Worm (Caenorhabditis elegans) whole organism, L4 larva: ENCODE data around the gene R07E5.11.

ENCODE experiments used
- D1046.2 ChIP-seq: fragments of 200-800 bp; sonication (Bioruptor generic); IDR thresholded peaks from 2 replicates; pipeline ENCODE4 v1.3.6; 2022; ENCODE audit warnings: missing genetic modification characterization, missing compliant biosample characterization
- F26F4.8 ChIP-seq: fragments of 200-800 bp; sonication (Bioruptor generic); conservative IDR thresholded peaks from 2 replicates; pipeline ENCODE4 v1.3.6; 2022; ENCODE audit warnings: missing genetic modification characterization, missing compliant biosample characterization
- T26A8.4 ChIP-seq: fragments of 200-800 bp; sonication (Bioruptor generic); IDR thresholded peaks from 2 replicates; pipeline ENCODE4 v1.3.6; 2022; ENCODE audit warnings: missing genetic modification characterization, missing compliant biosample characterization
- Y48G9A.11 ChIP-seq: fragments of 200-800 bp; sonication (Bioruptor generic); IDR thresholded peaks from 2 replicates; pipeline ENCODE4 v1.3.6; 2022; ENCODE audit warnings: missing genetic modification reagents, missing genetic modification characterization, missing compliant biosample characterization
- Y5F2A.4 ChIP-seq: fragments of 200-800 bp; sonication (Bioruptor generic); optimal IDR thresholded peaks from 2 replicates; lab custom pipeline; 2018; ENCODE audit warnings: mild to moderate bottlenecking, missing genetic modification characterization, missing compliant biosample characterization
- Y75B8A.6 ChIP-seq: fragments of 200-800 bp; sonication (Bioruptor generic); IDR thresholded peaks from 2 replicates; pipeline ENCODE4 v1.3.6; 2022; ENCODE audit warnings: missing genetic modification reagents, missing genetic modification characterization, missing compliant biosample characterization
- aha-1 ChIP-seq: fragments of 150-350 bp; peaks from one replicate; lab custom pipeline; 2014; ENCODE audit warnings: missing biosample characterization, missing genetic modification characterization
- ama-1 ChIP-seq: fragments of 150-350 bp; optimal IDR thresholded peaks from 2 replicates; lab custom pipeline; 2014; ENCODE audit warnings: inconsistent platforms, mixed read lengths
- daf-16 ChIP-seq, 3 experiments: sonication (generic microtip); optimal IDR thresholded peaks; 2 replicates each; lab custom pipeline; 2016 to 2017; ENCODE audit warnings: missing genetic modification characterization in 3 of 3, missing genetic modification reagents in 3 of 3, mild to moderate bottlenecking in 2 of 3, missing compliant biosample characterization in 2 of 3, missing biosample characterization in 1 of 3, moderate library complexity in 1 of 3
- daf-19 ChIP-seq: fragments of 200-800 bp; sonication (Bioruptor generic); conservative IDR thresholded peaks from 2 replicates; pipeline ENCODE4 v1.3.6; 2022; ENCODE audit warnings: missing genetic modification characterization, missing compliant biosample characterization
- daf-8 ChIP-seq: fragments of 200-800 bp; sonication (Bioruptor generic); IDR thresholded peaks from 2 replicates; pipeline ENCODE4 v1.3.6; 2022; ENCODE audit warnings: missing genetic modification characterization, missing compliant biosample characterization
- dmd-6 ChIP-seq: fragments of 200-800 bp; sonication (Bioruptor generic); IDR thresholded peaks from 2 replicates; pipeline ENCODE4 v1.3.6; 2022; ENCODE audit warnings: missing genetic modification reagents, missing genetic modification characterization, missing compliant biosample characterization
- dmd-9 ChIP-seq: fragments of 200-800 bp; sonication (Bioruptor generic); IDR thresholded peaks from 2 replicates; pipeline ENCODE4 v1.3.6; 2022; ENCODE audit warnings: missing genetic modification reagents, missing genetic modification characterization, missing compliant biosample characterization
- dve-1 ChIP-seq: sonication (generic microtip); optimal IDR thresholded peaks from 2 replicates; lab custom pipeline; 2017; ENCODE audit warnings: antibody characterized with exemption, mild to moderate bottlenecking, missing genetic modification characterization, missing compliant biosample characterization; ENCODE audit not compliant: insufficient read depth
- egl-43 ChIP-seq: fragments of 200-800 bp; sonication (Bioruptor generic); IDR thresholded peaks from 2 replicates; pipeline ENCODE4 v1.3.6; 2022; ENCODE audit warnings: missing genetic modification reagents, missing genetic modification characterization, missing compliant biosample characterization
- hlh-11 ChIP-seq: fragments of 200-800 bp; sonication (Bioruptor generic); optimal IDR thresholded peaks from 2 replicates; lab custom pipeline; 2018; ENCODE audit warnings: mild to moderate bottlenecking, missing genetic modification characterization, missing compliant biosample characterization
- lin-1 ChIP-seq: fragments of 200-800 bp; sonication (Bioruptor generic); IDR thresholded peaks from 2 replicates; pipeline ENCODE4 v1.3.6; 2022; ENCODE audit warnings: missing genetic modification reagents, missing genetic modification characterization, missing compliant biosample characterization
- lin-15B ChIP-seq: fragments of 150-350 bp; sonication (generic microtip); optimal IDR thresholded peaks from 3 replicates; lab custom pipeline; 2014; ENCODE audit warnings: missing biosample characterization, missing genetic modification characterization
- lin-38 ChIP-seq: fragments of 200-800 bp; sonication (Bioruptor generic); IDR thresholded peaks from 2 replicates; pipeline ENCODE4 v1.3.6; 2022; ENCODE audit warnings: missing genetic modification reagents, missing genetic modification characterization, missing compliant biosample characterization
- lsy-2 ChIP-seq, 2 experiments: fragments of 150-350 bp in 1 of 2; sonication (generic microtip) in 1 of 2; optimal IDR thresholded peaks; 2 replicates each; lab custom pipeline; 2014 to 2017; ENCODE audit warnings: missing biosample characterization in 2 of 2, missing genetic modification characterization in 2 of 2
- madf-5 ChIP-seq, 2 experiments: fragments of 200-800 bp; sonication (Bioruptor generic); IDR thresholded peaks; 2 replicates each; pipeline ENCODE4 v1.3.6; 2022; ENCODE audit warnings: missing compliant biosample characterization in 2 of 2, missing genetic modification characterization in 2 of 2
- mdt-29 ChIP-seq: fragments of 200-800 bp; sonication (Bioruptor generic); IDR thresholded peaks from 2 replicates; pipeline ENCODE4 v1.3.6; 2022; ENCODE audit warnings: missing genetic modification reagents, missing genetic modification characterization, missing compliant biosample characterization
- mep-1 ChIP-seq: fragments of 150-350 bp; sonication (generic microtip); optimal IDR thresholded peaks from 3 replicates; lab custom pipeline; 2014; ENCODE audit warnings: missing biosample characterization, missing genetic modification characterization
- mes-2 ChIP-seq: sonication (generic microtip); optimal IDR thresholded peaks from 2 replicates; lab custom pipeline; 2016; ENCODE audit warnings: missing genotype, mild to moderate bottlenecking, missing genetic modification characterization, missing compliant biosample characterization; ENCODE audit not compliant: poor library complexity, severe bottlenecking
- nhr-10 ChIP-seq: fragments of 150-350 bp; optimal IDR thresholded peaks from 2 replicates; lab custom pipeline; 2014; ENCODE audit warnings: missing biosample characterization, missing genetic modification characterization
- nhr-102 ChIP-seq: sonication (generic microtip); optimal IDR thresholded peaks from 2 replicates; lab custom pipeline; 2016; ENCODE audit warnings: mild to moderate bottlenecking, missing genetic modification characterization, moderate library complexity, missing compliant biosample characterization
- nhr-41 ChIP-seq: fragments of 200-800 bp; sonication (Bioruptor generic); IDR thresholded peaks from 2 replicates; pipeline ENCODE4 v1.3.6; 2022; ENCODE audit warnings: missing genetic modification reagents, missing genetic modification characterization, missing compliant biosample characterization
- pha-4 ChIP-seq, 2 experiments: fragments of 150-350 bp in 1 of 2; fragments of 200-800 bp in 1 of 2; sonication (Bioruptor generic) in 1 of 2; IDR thresholded peaks in 1 of 2; optimal IDR thresholded peaks in 1 of 2; 2 replicates each; pipeline versions ENCODE4 v1.3.6 to Lab custom; 2014 to 2022; ENCODE audit warnings: missing genetic modification characterization in 2 of 2, missing genetic modification reagents in 2 of 2, missing biosample characterization in 1 of 2, missing compliant biosample characterization in 1 of 2
- saeg-2 ChIP-seq: fragments of 200-800 bp; sonication (Bioruptor generic); IDR thresholded peaks from 2 replicates; pipeline ENCODE4 v1.3.6; 2022; ENCODE audit warnings: missing genetic modification reagents, missing genetic modification characterization, missing compliant biosample characterization
- spr-1 ChIP-seq: sonication (generic microtip); optimal IDR thresholded peaks from 2 replicates; lab custom pipeline; 2016; ENCODE audit warnings: mild to moderate bottlenecking, missing genetic modification characterization, missing compliant biosample characterization
- unc-39 ChIP-seq: sonication (generic microtip); optimal IDR thresholded peaks from 2 replicates; lab custom pipeline; 2017; ENCODE audit warnings: missing biosample characterization, missing genetic modification characterization
- unc-62 ChIP-seq, 3 experiments: fragments of 150-350 bp in 1 of 3; sonication (generic microtip); optimal IDR thresholded peaks in 2 of 3; peaks in 1 of 3; 1 replicate in 1 of 3; 2 replicates in 2 of 3; lab custom pipeline; 2014 to 2017; ENCODE audit warnings: missing biosample characterization in 3 of 3, missing genetic modification characterization in 3 of 3, missing genetic modification reagents in 3 of 3, missing genotype in 1 of 3
- zfp-3 ChIP-seq: fragments of 200-800 bp; sonication (Bioruptor generic); conservative IDR thresholded peaks from 2 replicates; pipeline ENCODE4 v1.3.6; 2022; ENCODE audit warnings: missing genetic modification reagents, missing genetic modification characterization, missing compliant biosample characterization
- zip-11 ChIP-seq: fragments of 200-800 bp; sonication (Bioruptor generic); IDR thresholded peaks from 2 replicates; pipeline ENCODE4 v1.3.6; 2022; ENCODE audit warnings: missing genetic modification characterization, missing compliant biosample characterization
- zip-2 ChIP-seq: fragments of 150-350 bp; optimal IDR thresholded peaks from 2 replicates; lab custom pipeline; 2014; ENCODE audit warnings: missing biosample characterization, missing genetic modification characterization

The R07E5.11 gene

DNA sequence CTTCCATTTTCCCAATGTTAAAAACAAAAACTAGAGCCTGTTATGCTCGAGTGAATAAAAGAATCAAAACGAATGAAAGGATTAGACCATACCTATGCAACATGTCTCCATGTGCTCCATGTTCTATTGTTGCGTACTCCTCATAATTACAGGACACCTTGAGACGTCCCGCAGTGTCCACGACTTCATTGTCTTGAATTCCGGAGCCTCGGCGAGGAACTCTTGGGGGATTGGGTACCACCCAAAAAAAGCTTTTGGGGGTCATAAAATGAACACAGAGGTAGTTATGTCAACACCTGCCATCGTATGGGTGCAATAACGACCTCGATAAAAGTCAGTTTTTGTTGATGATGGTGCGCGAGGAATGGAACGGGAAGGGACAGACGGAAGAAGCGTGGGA is 39.9 kb upstream of the R07E5.11 start:
- TF ChIP-seq zip-2 (no peak), daf-16 (GFP tag; optimal IDR thresholded peaks at IDR 0.05; lab: Kevin White, UChicago) (no peak), daf-16 (tag; optimal IDR thresholded peaks at IDR 0.05; lab: Kevin White, UChicago) (no peak), dmd-9 (GFP tag; lab: Robert Waterston, UW) (no peak), lin-38 (GFP tag; lab: Robert Waterston, UW) (no peak), D1046.2 (GFP tag; lab: Robert Waterston, UW) (no peak), unc-62 (GFP tag; optimal IDR thresholded peaks at IDR 0.05 in 1 of 2; lab: Kevin White, UChicago) (peak in 1 of 2 experiments; percentile 13), unc-62 (tag; optimal IDR thresholded peaks at IDR 0.05; lab: Kevin White, UChicago) (no peak)

DNA sequence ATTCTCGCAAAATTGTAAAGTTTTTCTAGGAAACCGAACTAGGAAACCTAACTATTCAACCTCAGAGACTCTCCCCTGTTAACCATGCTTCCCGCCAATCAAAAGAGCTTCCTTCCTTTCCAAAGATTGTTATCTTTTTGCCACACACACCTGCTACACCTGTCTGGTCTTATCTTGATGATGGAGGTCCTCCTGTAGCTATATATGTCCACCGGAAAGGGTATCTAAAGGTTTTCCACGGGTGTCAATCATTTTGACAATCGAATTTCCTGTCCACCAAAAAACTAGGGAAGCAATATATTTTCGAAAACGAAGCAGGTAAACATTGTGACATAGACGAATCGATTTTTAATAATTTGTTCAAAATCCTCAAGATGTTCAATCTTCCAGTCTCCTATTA is 38.7 kb upstream of the R07E5.11 start:
- TF ChIP-seq lin-15B (no peak), unc-62 (GFP tag; optimal IDR thresholded peaks at IDR 0.05 in 1 of 2; lab: Kevin White, UChicago) (peak in 1 of 2 experiments; percentile 42), unc-62 (tag; optimal IDR thresholded peaks at IDR 0.05; lab: Kevin White, UChicago) (no peak)

DNA sequence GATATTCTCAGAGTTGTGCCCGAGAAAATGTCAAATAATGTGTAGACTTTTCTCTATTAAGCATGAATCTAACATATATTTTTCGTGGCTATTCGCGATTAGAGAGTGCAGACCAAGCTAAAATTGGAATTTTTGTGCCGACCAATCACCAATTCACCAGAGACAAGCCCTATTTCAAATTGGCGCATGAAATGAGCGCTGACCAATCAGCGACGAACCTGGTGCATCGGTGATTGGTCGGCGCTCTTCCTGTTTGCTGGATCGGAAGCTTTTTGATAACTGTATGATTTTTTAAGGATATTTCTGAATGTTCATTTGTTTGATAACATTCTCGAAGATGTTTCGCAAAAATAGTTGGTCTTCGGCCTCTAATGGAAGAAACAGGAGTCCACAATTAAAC is 38.3 kb upstream of the R07E5.11 start:
- TF ChIP-seq nhr-102 (tag; lab: Kevin White, UChicago) (no peak), madf-5 (GFP tag; IDR thresholded peaks at IDR 0.05; lab: Robert Waterston, UW) (0 out of 4 replicates have a peak, but pooled peaks of 1 of the 2 experiments have one; percentile 47), daf-19 (GFP tag; lab: Robert Waterston, UW) (no peak)

DNA sequence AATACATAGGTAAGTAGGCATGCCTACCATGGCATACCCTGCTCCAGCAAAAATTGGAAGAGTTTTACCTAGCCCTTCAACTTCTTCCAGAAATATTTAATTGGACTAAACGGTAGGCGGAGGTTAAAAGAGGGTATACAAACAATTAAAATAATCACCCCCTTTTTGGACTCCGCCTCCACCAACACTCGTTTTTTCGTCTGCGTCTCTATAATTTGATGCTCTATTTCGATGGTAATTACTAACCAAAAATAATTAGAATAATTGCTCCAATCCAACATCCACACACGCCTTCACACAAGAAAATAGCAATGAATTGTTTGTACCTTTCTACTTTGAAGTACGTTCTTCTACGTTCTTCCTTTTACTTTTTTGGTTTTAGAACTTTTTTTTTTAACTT is 37.7 kb upstream of the R07E5.11 start:
- TF ChIP-seq aha-1 (tag; lab: Kevin White, UChicago) (peak; percentile 61), Y48G9A.11 (GFP tag; lab: Robert Waterston, UW) (no peak)

DNA sequence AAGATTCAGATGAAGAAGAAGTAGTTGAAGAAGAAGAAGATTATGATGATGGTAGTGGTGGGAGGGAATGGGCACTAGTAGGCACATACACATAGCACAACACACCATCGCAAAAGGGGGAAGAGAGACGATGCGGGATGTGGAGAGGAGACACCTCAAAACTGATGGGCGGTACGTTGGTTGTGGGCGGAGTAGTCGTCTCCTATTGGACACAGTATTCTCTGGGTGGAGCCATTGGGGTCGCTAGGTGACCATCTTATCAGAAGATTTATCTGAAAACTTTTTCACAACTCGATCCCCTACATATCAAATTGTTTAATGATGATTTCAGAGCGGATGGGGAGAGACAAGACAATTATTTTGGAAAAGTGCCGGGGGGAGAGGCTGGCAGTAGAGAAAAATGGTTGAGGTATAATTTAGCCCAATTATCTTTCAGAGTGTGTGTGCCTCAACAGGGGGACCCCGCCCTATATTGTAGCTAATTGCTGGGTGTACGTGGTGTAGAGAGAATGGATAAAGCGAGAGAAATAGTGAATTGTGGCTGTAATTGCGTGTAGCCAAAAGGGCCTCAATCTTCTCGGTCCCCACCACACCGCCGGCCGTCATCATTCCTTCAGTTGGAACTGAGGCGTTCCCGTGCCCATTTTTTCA is 35.9 kb upstream of the R07E5.11 start:
- TF ChIP-seq mep-1 (tag; lab: Kevin White, UChicago) (no peak), D1046.2 (GFP tag; lab: Robert Waterston, UW) (0 out of 2 replicates have a peak, but pooled peaks have one; percentile 18), nhr-102 (tag; lab: Kevin White, UChicago) (no peak)

DNA sequence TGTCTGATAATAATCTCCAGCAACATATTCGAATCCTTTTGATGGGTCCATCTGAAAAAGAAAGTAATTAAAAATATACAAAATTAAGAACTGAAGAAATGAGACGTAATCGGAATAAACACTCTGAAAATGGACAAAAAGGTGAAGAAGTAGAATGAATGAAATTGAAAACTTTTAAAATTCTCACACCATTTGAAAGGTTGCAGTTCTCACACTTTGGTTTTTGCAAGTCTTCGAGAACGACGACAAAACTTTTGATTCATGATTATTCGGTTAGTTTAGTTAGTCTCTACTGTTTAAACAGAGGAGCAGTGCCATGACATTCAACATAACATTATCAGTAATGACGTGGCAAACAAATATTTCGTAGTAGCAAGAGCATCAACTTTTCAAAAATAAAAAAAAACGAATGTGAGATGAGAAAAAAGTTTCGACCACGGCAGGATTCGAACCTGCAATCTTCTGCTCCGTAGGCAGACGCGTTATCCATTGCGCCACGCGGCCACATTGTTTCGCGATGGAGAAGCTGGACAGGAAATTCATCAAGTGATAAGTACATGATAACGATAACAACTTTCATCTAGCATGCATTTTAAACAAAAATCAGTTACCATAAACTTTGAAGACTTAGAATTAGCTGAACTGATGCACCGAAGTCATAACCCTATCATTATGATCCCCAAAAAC is 35.0 kb upstream of the R07E5.11 start, which contains the start of gene ceh-43:
Gene ceh-43, minus strand, starts transcription at position 51 of the 687 bp plus-strand sequence.
- TF ChIP-seq mes-2 (tag; lab: Kevin White, UChicago) (peak; percentile 57), lsy-2 (tag; optimal IDR thresholded peaks at IDR 0.05; lab: Kevin White, UChicago) (no peak), daf-8 (GFP tag; lab: Robert Waterston, UW) (no peak), dve-1 (tag; lab: Kevin White, UChicago) (peak; percentile 19), dmd-6 (GFP tag; lab: Robert Waterston, UW) (peak; percentile 44; the same call in 1 of the 2 replicates), daf-16 (GFP tag; optimal IDR thresholded peaks at IDR 0.05; lab: Kevin White, UChicago) (peak in 1 of 2 experiments; percentile 64), daf-16 (tag; optimal IDR thresholded peaks at IDR 0.05; lab: Kevin White, UChicago) (no peak), nhr-10 (no peak), Y5F2A.4 (peak; percentile 23), Y75B8A.6 (GFP tag; lab: Robert Waterston, UW) (peak; percentile 72; the same call in 1 of the 2 replicates), zfp-3 (GFP tag; lab: Robert Waterston, UW) (0 out of 2 replicates have a peak, but pooled peaks have one; percentile 16), pha-4 (GFP tag; IDR thresholded peaks at IDR 0.05; lab: Robert Waterston, UW) (peak; percentile 62; the same call in 1 of the 2 replicates), pha-4 (tag; optimal IDR thresholded peaks at IDR 0.05; lab: Kevin White, UChicago) (no peak), nhr-41 (0 out of 2 replicates have a peak, but pooled peaks have one; percentile 15), hlh-11 (tag; lab: Kevin White, UChicago) (no peak), zip-11 (no peak), spr-1 (tag; lab: Kevin White, UChicago) (no peak), T26A8.4 (GFP tag; lab: Robert Waterston, UW) (peak; percentile 46; the same call in 1 of the 2 replicates), mdt-29 (no peak), lin-38 (GFP tag; lab: Robert Waterston, UW) (peak; percentile 64), F26F4.8 (peak; percentile 59; the same call in 1 of the 2 replicates), saeg-2 (no peak), ama-1 (no peak), lin-1 (GFP tag; lab: Robert Waterston, UW) (no peak), daf-19 (GFP tag; lab: Robert Waterston, UW) (no peak; the same call in 1 of the 2 replicates), egl-43 (GFP tag; lab: Robert Waterston, UW) (peak; percentile 74; the same call in 1 of the 2 replicates), unc-39 (tag; lab: Kevin White, UChicago) (no peak), zip-2 (no peak)
